Fruit fly (Drosophila melanogaster) Kc167 (cell line): Measurements from ENCODE around the gene CG12320.

ENCODE experiments used
- Myc ChIP-seq: fragments of >200 bp; optimal IDR thresholded peaks from 2 replicates; lab custom pipeline; 2017; ENCODE audit warnings: missing external identifiers
- h ChIP-seq: fragments of >200 bp; optimal IDR thresholded peaks from 3 replicates; lab custom pipeline; 2018; ENCODE audit warnings: missing external identifiers
- insv ChIP-seq: fragments of >200 bp; optimal IDR thresholded peaks from 3 replicates; lab custom pipeline; 2018; ENCODE audit warnings: missing external identifiers
- psq ChIP-seq: fragments of >200 bp; optimal IDR thresholded peaks from 2 replicates; lab custom pipeline; 2017; ENCODE audit warnings: missing external identifiers
- ttk ChIP-seq: sonication (Bioruptor generic); optimal IDR thresholded peaks from 2 replicates; lab custom pipeline; 2017; ENCODE audit warnings: missing external identifiers

DNA sequence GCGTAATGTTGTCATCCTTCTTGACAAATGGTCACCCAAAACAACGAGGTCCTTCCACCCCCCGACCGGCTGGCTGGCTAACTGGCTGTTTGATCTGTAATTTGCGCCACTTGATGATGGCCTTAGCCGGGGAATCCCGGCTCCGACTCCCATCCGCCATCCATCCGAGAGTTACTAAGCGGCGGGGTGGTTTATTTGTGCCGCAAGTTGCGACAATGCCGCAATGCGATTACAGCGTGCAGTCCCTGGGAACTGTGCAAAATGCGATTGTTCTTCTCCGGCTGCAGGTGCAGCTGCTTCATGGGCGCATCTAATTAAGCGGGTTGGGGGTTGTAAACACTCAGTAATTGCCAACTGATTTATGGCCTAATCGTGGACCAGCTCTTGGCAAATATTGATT is 7.5 kb upstream of the CG12320 start:
- TF ChIP-seq ttk (lab: Kevin White, UChicago) (no peak), insv (lab: Kevin White, UChicago) (no peak), h (no peak), Myc (lab: Kevin White, UChicago) (no peak), psq (lab: Kevin White, UChicago) (no peak)
